Fruit fly (Drosophila melanogaster) ovary, adult (tissue): ENCODE results near the gene Bacc.

Experiments
- CG17801 ChIP-seq: fragments of 200-800 bp; optimal IDR thresholded peaks from 2 replicates; lab custom pipeline; 2019; ENCODE audit warnings: missing biosample characterization, mild to moderate bottlenecking, missing genetic modification characterization, moderate library complexity; ENCODE audit not compliant: partially characterized antibody

Bacc gene

dm6 chr2L:2744852-2745251 is 7.4 kb upstream of the Bacc start, which contains the start of the genes CG9961 and Cwc25:
CG9961 (minus strand) TSS chr2L:2744934.
Cwc25 (plus strand) TSS chr2L:2745098.
- TF ChIP-seq CG17801 (GFP tag; lab: Kevin White, UChicago), result no peak

- TF ChIP-seq CG17801 (GFP tag; lab: Kevin White, UChicago), result peak; percentile 95
Measured at dm6 chr2L:2748480-2749143, 3.6 kb upstream of the Bacc start.

dm6 chr2L:2749144-2749766 is 3.0 kb upstream of the Bacc start:
- peak; percentile 10 for TF ChIP-seq CG17801 (GFP tag; lab: Kevin White, UChicago)

- TF ChIP-seq CG17801 (GFP tag; lab: Kevin White, UChicago), result peak; percentile 27
Measured at dm6 chr2L:2750337-2751084, 1.7 kb upstream of the Bacc start.

- no peak for TF ChIP-seq CG17801 (GFP tag; lab: Kevin White, UChicago)
Measured at dm6 chr2L:2751085-2751710, 1.0 kb upstream of the Bacc start.

dm6 chr2L:2752460-2753411 is 491 bp downstream of the Bacc start, which contains the start of gene Pgk:
Pgk (minus strand) TSS chr2L:2753068.
- peak; percentile 75 for TF ChIP-seq CG17801 (GFP tag; lab: Kevin White, UChicago)

dm6 chr2L:2753789-2754436 is 1.7 kb downstream of the Bacc start:
- no peak for TF ChIP-seq CG17801 (GFP tag; lab: Kevin White, UChicago)

- peak; percentile 75 for TF ChIP-seq CG17801 (GFP tag; lab: Kevin White, UChicago)
Measured at dm6 chr2L:2754437-2755322, 2.4 kb downstream of the Bacc start.

dm6 chr2L:2755323-2755695 is 3.1 kb downstream of the Bacc start:
- no peak for TF ChIP-seq CG17801 (GFP tag; lab: Kevin White, UChicago)

dm6 chr2L:2757930-2758556 is 5.8 kb downstream of the Bacc start:
- no peak for TF ChIP-seq CG17801 (GFP tag; lab: Kevin White, UChicago)

dm6 chr2L:2759654-2760053 is 7.4 kb downstream of the Bacc start, which contains the start of the genes HemK2, Snapin and Tnpo-SR:
HemK2 (minus strand) TSS chr2L:2759677.
Snapin (minus strand) TSS chr2L:2759677.
Tnpo-SR (plus strand) TSS chr2L:2759924.
- TF ChIP-seq CG17801 (GFP tag; lab: Kevin White, UChicago), result peak; percentile 92

- TF ChIP-seq CG17801 (GFP tag; lab: Kevin White, UChicago), result no peak
Measured at dm6 chr2L:2760288-2760687, 8.0 kb downstream of the Bacc start.
